Worm (Caenorhabditis elegans) whole organism, mixed stage, embryonic: ENCODE measurements around the gene spp-16.

Experiments used
- M03D4.4 ChIP-seq: sonication (generic microtip); optimal IDR thresholded peaks from 2 replicates; lab custom pipeline; 2017; ENCODE audit warnings: mild to moderate bottlenecking, missing genetic modification characterization, missing compliant biosample characterization
- bed-3 ChIP-seq: fragments of 200-800 bp; sonication (Bioruptor generic); optimal IDR thresholded peaks from 3 replicates; lab custom pipeline; 2018; ENCODE audit warnings: mild to moderate bottlenecking, missing genetic modification characterization, moderate library complexity, missing compliant biosample characterization
- blmp-1 ChIP-seq: fragments of 150-350 bp; optimal IDR thresholded peaks from 2 replicates; lab custom pipeline; 2014; ENCODE audit warnings: missing biosample characterization, missing genetic modification characterization
- ceh-39 ChIP-seq: fragments of 150-350 bp; optimal IDR thresholded peaks from 2 replicates; lab custom pipeline; 2014; ENCODE audit warnings: missing biosample characterization, missing genetic modification characterization
- ceh-43 ChIP-seq: fragments of 200-800 bp; sonication (Bioruptor generic); optimal IDR thresholded peaks from 2 replicates; lab custom pipeline; 2018; ENCODE audit warnings: mild to moderate bottlenecking, missing genetic modification characterization, moderate library complexity, missing compliant biosample characterization
- ceh-83 ChIP-seq: fragments of 200-800 bp; sonication (Bioruptor generic); optimal IDR thresholded peaks from 2 replicates; lab custom pipeline; 2018; ENCODE audit warnings: mild to moderate bottlenecking, missing genetic modification characterization, missing compliant biosample characterization
- ces-1 ChIP-seq: fragments of 150-350 bp; optimal IDR thresholded peaks from 2 replicates; lab custom pipeline; 2014; ENCODE audit warnings: missing biosample characterization, missing genetic modification reagents, missing genetic modification characterization
- drap-1 ChIP-seq: fragments of 200-800 bp; sonication (Bioruptor generic); optimal IDR thresholded peaks from 3 replicates; lab custom pipeline; 2018; ENCODE audit warnings: mild to moderate bottlenecking, missing genetic modification characterization, missing compliant biosample characterization
- elt-1 ChIP-seq: sonication (generic microtip); optimal IDR thresholded peaks from 2 replicates; lab custom pipeline; 2017; ENCODE audit warnings: missing genetic modification characterization, mild to moderate bottlenecking, missing compliant biosample characterization, antibody characterized with exemption, moderate library complexity, borderline replicate concordance; ENCODE audit not compliant: insufficient read depth
- flh-1 ChIP-seq: fragments of 200-800 bp; sonication (Bioruptor generic); optimal IDR thresholded peaks from 2 replicates; lab custom pipeline; 2018; ENCODE audit warnings: mild to moderate bottlenecking, missing genetic modification characterization, moderate library complexity, missing compliant biosample characterization
- ham-2 ChIP-seq: fragments of 200-800 bp; sonication (Bioruptor generic); optimal IDR thresholded peaks from 2 replicates; lab custom pipeline; 2018; ENCODE audit warnings: mild to moderate bottlenecking, missing genetic modification characterization, missing compliant biosample characterization
- hlh-1 ChIP-seq: fragments of 150-350 bp; optimal IDR thresholded peaks from 2 replicates; lab custom pipeline; 2014; ENCODE audit warnings: missing biosample characterization, missing genetic modification reagents, missing genetic modification characterization
- lin-13 ChIP-seq: fragments of 150-350 bp; optimal IDR thresholded peaks from 2 replicates; lab custom pipeline; 2014; ENCODE audit warnings: missing biosample characterization, missing genetic modification characterization
- lin-32 ChIP-seq: fragments of 200-800 bp; sonication (Bioruptor generic); optimal IDR thresholded peaks from 2 replicates; lab custom pipeline; 2018; ENCODE audit warnings: mild to moderate bottlenecking, missing genetic modification characterization, missing compliant biosample characterization
- mab-5 ChIP-seq: fragments of 150-350 bp; optimal IDR thresholded peaks from 2 replicates; lab custom pipeline; 2014; ENCODE audit warnings: missing biosample characterization, missing genetic modification characterization
- mep-1 ChIP-seq: fragments of 150-350 bp; optimal IDR thresholded peaks from 2 replicates; lab custom pipeline; 2017; ENCODE audit warnings: missing biosample characterization, missing genetic modification reagents, missing genetic modification characterization, inconsistent platforms
- mls-2 ChIP-seq: sonication (generic microtip); optimal IDR thresholded peaks from 2 replicates; lab custom pipeline; 2016; ENCODE audit warnings: mild to moderate bottlenecking, missing genetic modification characterization, moderate library complexity, missing compliant biosample characterization
- nhr-12 ChIP-seq: fragments of 150-350 bp; optimal IDR thresholded peaks from 2 replicates; lab custom pipeline; 2014; ENCODE audit warnings: missing biosample characterization, missing genetic modification characterization
- nhr-237 ChIP-seq: fragments of 150-350 bp; optimal IDR thresholded peaks from 2 replicates; lab custom pipeline; 2014; ENCODE audit warnings: missing biosample characterization, missing genetic modification characterization
- nhr-28 ChIP-seq: fragments of 150-350 bp; optimal IDR thresholded peaks from 2 replicates; lab custom pipeline; 2014; ENCODE audit warnings: missing biosample characterization, missing genetic modification characterization
- pha-4 ChIP-seq: fragments of 150-350 bp; optimal IDR thresholded peaks from 2 replicates; lab custom pipeline; 2018; ENCODE audit warnings: missing biosample characterization, missing genetic modification reagents, missing genetic modification characterization
- sem-2 ChIP-seq: fragments of 200-800 bp; sonication (Bioruptor generic); optimal IDR thresholded peaks from 2 replicates; lab custom pipeline; 2018; ENCODE audit warnings: mild to moderate bottlenecking, missing genetic modification characterization, missing compliant biosample characterization
- snpc-4 ChIP-seq: fragments of 150-350 bp; optimal IDR thresholded peaks from 2 replicates; lab custom pipeline; 2014; ENCODE audit warnings: missing biosample characterization, missing genetic modification characterization
- sptf-1 ChIP-seq: sonication (generic microtip); optimal IDR thresholded peaks from 2 replicates; lab custom pipeline; 2017; ENCODE audit warnings: mild to moderate bottlenecking, missing genetic modification characterization, moderate library complexity, missing compliant biosample characterization
- tbx-8 ChIP-seq: fragments of 200-800 bp; sonication (Bioruptor generic); optimal IDR thresholded peaks from 2 replicates; lab custom pipeline; 2018; ENCODE audit warnings: mild to moderate bottlenecking, missing genetic modification characterization, moderate library complexity, missing compliant biosample characterization
- unc-39 ChIP-seq: fragments of 150-350 bp; optimal IDR thresholded peaks from 2 replicates; lab custom pipeline; 2014; ENCODE audit warnings: missing biosample characterization, missing genetic modification characterization
- unc-62 ChIP-seq: fragments of 150-350 bp; optimal IDR thresholded peaks from 2 replicates; lab custom pipeline; 2014; ENCODE audit warnings: missing biosample characterization, missing genetic modification reagents, missing genetic modification characterization
- ztf-11 ChIP-seq: fragments of 150-350 bp; optimal IDR thresholded peaks from 2 replicates; lab custom pipeline; 2014; ENCODE audit warnings: missing biosample characterization, missing genetic modification characterization

spp-16 gene

DNA sequence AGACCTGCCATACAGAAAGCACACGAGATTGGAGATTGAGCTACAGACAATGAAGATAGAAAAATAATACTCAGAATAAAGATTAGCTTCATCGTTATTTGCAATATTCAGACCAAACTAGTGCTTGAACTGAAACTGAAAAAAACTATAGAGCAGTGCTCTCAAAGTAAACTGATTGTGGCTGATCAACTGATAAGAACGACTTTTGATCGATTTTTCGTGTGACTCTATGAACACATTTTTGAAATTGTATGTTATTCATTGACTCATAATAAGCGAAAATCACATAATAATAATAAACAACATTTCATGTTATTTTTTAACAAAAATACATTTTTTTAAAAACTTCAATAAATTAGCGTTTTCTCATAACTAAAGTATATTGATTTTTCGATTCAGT, at the start of gene spp-16:
spp-16 (minus strand) TSS at position 179 of the 400 bp plus-strand sequence.
- TF ChIP-seq sptf-1 (tag; lab: Kevin White, UChicago) (no peak), nhr-237 (tag; lab: Kevin White, UChicago) (no peak), bed-3 (GFP tag; lab: Kevin White, UChicago) (no peak), hlh-1 (tag; lab: Kevin White, UChicago) (no peak)

DNA sequence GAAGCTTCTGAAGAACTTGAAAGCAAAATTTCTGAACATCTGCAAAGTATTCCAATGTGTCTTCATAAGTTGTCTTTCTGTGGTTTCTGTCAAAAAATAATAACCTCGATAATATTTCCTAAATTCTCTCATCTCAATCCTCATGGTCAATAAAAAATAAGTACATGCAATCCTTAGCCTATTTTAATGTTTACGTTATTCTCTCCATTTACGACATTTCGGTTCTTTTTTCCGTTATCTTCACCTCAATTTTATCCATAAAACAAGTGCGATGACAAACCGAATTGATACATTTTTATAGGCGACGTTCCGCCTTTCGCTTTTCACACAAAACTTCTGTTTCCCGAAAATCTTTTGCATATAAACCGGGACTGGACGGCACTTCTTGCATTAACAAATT, 48.4 kb upstream of the spp-16 start, which contains the start of gene col-153:
col-153 (plus strand) TSS at position 301 of the 400 bp plus-strand sequence.
- TF ChIP-seq mep-1 (tag; lab: Kevin White, UChicago): no peak
- TF ChIP-seq ces-1 (GFP tag; lab: Kevin White, UChicago): no peak
- no peak for TF ChIP-seq elt-1 (tag; lab: Kevin White, UChicago)
- TF ChIP-seq ztf-11: no peak
- TF ChIP-seq, all 35 proteins: peak for 0

DNA sequence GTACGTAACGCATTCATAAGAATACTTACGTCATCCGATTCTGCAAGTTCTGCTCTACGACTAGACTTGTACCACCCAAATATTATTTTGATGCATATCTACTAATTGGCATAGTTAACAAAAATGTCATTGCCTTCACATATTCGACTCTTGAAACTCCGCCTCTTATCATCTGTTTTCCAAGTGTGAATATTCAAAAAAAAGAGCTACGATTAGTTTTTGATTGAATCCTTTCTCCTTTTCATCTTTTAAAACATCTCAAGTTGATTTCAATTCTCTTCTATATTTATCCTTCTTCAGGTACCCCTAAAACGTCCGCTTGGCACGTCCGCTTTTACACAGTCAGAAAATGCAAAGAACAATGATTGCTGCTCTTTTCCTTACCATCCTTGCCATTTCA, 46.8 kb upstream of the spp-16 start, which contains the start of gene F17C11.2:
F17C11.2 (plus strand) TSS at position 301 of the 400 bp plus-strand sequence.
- TF ChIP-seq flh-1 (GFP tag; lab: Kevin White, UChicago): no peak
- no peak for TF ChIP-seq ceh-39
- no peak for TF ChIP-seq pha-4 (tag; lab: Kevin White, UChicago)
- TF ChIP-seq tbx-8: no peak
- no peak for TF ChIP-seq lin-13
- TF ChIP-seq ceh-83 (GFP tag; lab: Kevin White, UChicago): no peak
- no peak for TF ChIP-seq snpc-4 (tag; lab: Kevin White, UChicago)
- no peak for TF ChIP-seq ces-1 (GFP tag; lab: Kevin White, UChicago)
- TF ChIP-seq mab-5 (tag; lab: Kevin White, UChicago): no peak
- no peak for TF ChIP-seq nhr-237 (tag; lab: Kevin White, UChicago)
- TF ChIP-seq bed-3 (GFP tag; lab: Kevin White, UChicago): no peak
- no peak for TF ChIP-seq unc-39 (tag; lab: Kevin White, UChicago)
- TF ChIP-seq, all 35 proteins: peak for 0

DNA sequence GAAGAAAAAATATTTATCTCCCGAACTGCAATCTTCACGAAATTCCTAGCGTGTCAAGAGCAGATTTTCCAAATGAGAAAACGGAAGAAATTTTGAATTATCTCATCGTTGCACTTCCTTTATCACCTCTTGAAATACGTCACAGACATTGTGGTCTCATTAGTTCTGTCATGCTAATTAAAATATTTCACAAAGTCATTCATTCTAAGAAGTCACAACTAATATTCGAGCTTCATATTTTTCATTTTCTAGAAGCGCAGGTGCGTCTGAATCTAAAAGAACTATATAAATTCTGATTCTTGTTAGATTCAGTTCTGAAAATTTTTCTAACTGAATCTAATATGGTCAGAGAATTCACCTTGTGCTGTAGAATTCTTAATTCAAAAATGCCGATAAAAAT, 46.1 kb upstream of the spp-16 start:
- TF ChIP-seq flh-1 (GFP tag; lab: Kevin White, UChicago) (no peak), blmp-1 (tag; lab: Kevin White, UChicago) (no peak), mab-5 (tag; lab: Kevin White, UChicago) (no peak), nhr-28 (tag; lab: Kevin White, UChicago) (no peak)

ce11 chrV:10944903-10945302, 43.8 kb upstream of the spp-16 start:
- peak; percentile 28 for TF ChIP-seq ces-1 (GFP tag; lab: Kevin White, UChicago)
- TF ChIP-seq nhr-12 (tag; lab: Kevin White, UChicago): no peak

ce11 chrV:10942161-10942560, 41.1 kb upstream of the spp-16 start, which contains the start of gene zip-9:
Gene zip-9 (plus strand): TSS chrV:10942461.
- TF ChIP-seq hlh-1 (tag; lab: Kevin White, UChicago) (no peak), nhr-12 (tag; lab: Kevin White, UChicago) (no peak), pha-4 (tag; lab: Kevin White, UChicago) (no peak), sem-2 (no peak), M03D4.4 (no peak), mls-2 (tag; lab: Kevin White, UChicago) (no peak), sptf-1 (tag; lab: Kevin White, UChicago) (no peak), ceh-43 (GFP tag; lab: Kevin White, UChicago) (no peak), unc-62 (GFP tag; lab: Kevin White, UChicago) (no peak), ceh-83 (GFP tag; lab: Kevin White, UChicago) (no peak), lin-32 (GFP tag; lab: Kevin White, UChicago) (no peak), blmp-1 (tag; lab: Kevin White, UChicago) (no peak), mep-1 (tag; lab: Kevin White, UChicago) (no peak), elt-1 (tag; lab: Kevin White, UChicago) (no peak), drap-1 (GFP tag; lab: Kevin White, UChicago) (no peak), ham-2 (GFP tag; lab: Kevin White, UChicago) (no peak)
